Worm (Caenorhabditis elegans) whole organism, L4 larva: ENCODE results near the gene sqv-3.

ENCODE experiments used
- egl-43 ChIP-seq: fragments of 200-800 bp; sonication (Bioruptor generic); IDR thresholded peaks from 2 replicates; pipeline ENCODE4 v1.3.6; 2022; ENCODE audit warnings: missing genetic modification reagents, missing genetic modification characterization, missing compliant biosample characterization
- lin-1 ChIP-seq: fragments of 200-800 bp; sonication (Bioruptor generic); IDR thresholded peaks from 2 replicates; pipeline ENCODE4 v1.3.6; 2022; ENCODE audit warnings: missing genetic modification reagents, missing genetic modification characterization, missing compliant biosample characterization
- lin-39 ChIP-seq: fragments of 150-350 bp; optimal IDR thresholded peaks from 2 replicates; lab custom pipeline; 2014; ENCODE audit warnings: missing biosample characterization, missing genetic modification reagents, missing genetic modification characterization
- lir-3 ChIP-seq: sonication (generic microtip); optimal IDR thresholded peaks from 2 replicates; lab custom pipeline; 2016; ENCODE audit warnings: mild to moderate bottlenecking, missing genetic modification characterization, missing compliant biosample characterization
- mes-2 ChIP-seq: sonication (generic microtip); optimal IDR thresholded peaks from 2 replicates; lab custom pipeline; 2016; ENCODE audit warnings: missing genotype, mild to moderate bottlenecking, missing genetic modification characterization, missing compliant biosample characterization; ENCODE audit not compliant: poor library complexity, severe bottlenecking
- nhr-11 ChIP-seq: fragments of 150-350 bp; optimal IDR thresholded peaks from 2 replicates; lab custom pipeline; 2014; ENCODE audit warnings: missing biosample characterization, missing genetic modification characterization
- nhr-76 ChIP-seq: fragments of 150-350 bp; optimal IDR thresholded peaks from 2 replicates; lab custom pipeline; 2014; ENCODE audit warnings: missing biosample characterization, missing genetic modification characterization

- TF ChIP-seq nhr-11 (tag; lab: Kevin White, UChicago) (no peak), lir-3 (tag; lab: Kevin White, UChicago) (no peak), mes-2 (no peak), egl-43 (GFP tag; lab: Robert Waterston, UW) (no peak), nhr-76 (tag; lab: Kevin White, UChicago) (no peak), lin-1 (GFP tag; lab: Robert Waterston, UW) (no peak), lin-39 (tag; lab: Kevin White, UChicago) (no peak)
Observed at ce11 chrIII:9730407-9730806, 49.7 kb downstream of the sqv-3 start.
